Fruit fly (Drosophila melanogaster) whole organism, embryonic: Measurements from ENCODE around the gene Tpr2.

Experiments
- Abd-B ChIP-seq: fragments of 200-800 bp; sonication (Bioruptor generic); optimal IDR thresholded peaks from 2 replicates; lab custom pipeline; 2018; ENCODE audit warnings: missing biosample characterization, mild to moderate bottlenecking, missing genetic modification characterization, moderate library complexity
- CG15073 ChIP-seq: fragments of 200-800 bp; sonication (Bioruptor generic); optimal IDR thresholded peaks from 2 replicates; lab custom pipeline; 2016; ENCODE audit warnings: missing biosample characterization, missing genetic modification characterization
- CG2116 ChIP-seq: fragments of 200-800 bp; sonication (Bioruptor generic); optimal IDR thresholded peaks from 3 replicates; lab custom pipeline; 2018; ENCODE audit warnings: missing biosample characterization, mild to moderate bottlenecking, missing genetic modification characterization
- CG32532 ChIP-seq: fragments of 200-800 bp; sonication (Bioruptor generic); IDR thresholded peaks from 2 replicates; pipeline ENCODE4 v1.3.6; 2022; ENCODE audit warnings: missing biosample characterization, missing genetic modification characterization
- CG7786 ChIP-seq: fragments of 200-800 bp; sonication (Bioruptor generic); optimal IDR thresholded peaks from 2 replicates; lab custom pipeline; 2016; ENCODE audit warnings: missing biosample characterization, missing genetic modification characterization
- D19A ChIP-seq: fragments of 200-800 bp; optimal IDR thresholded peaks from 3 replicates; lab custom pipeline; 2019; ENCODE audit warnings: missing biosample characterization, mild to moderate bottlenecking, missing genetic modification characterization, moderate library complexity
- Myb ChIP-seq: fragments of 200-800 bp; sonication (Bioruptor generic); optimal IDR thresholded peaks from 2 replicates; lab custom pipeline; 2016; ENCODE audit warnings: missing biosample characterization, missing genetic modification characterization
- Opbp ChIP-seq: fragments of 200-800 bp; sonication (Bioruptor generic); IDR thresholded peaks from 3 replicates; pipeline ENCODE4 v1.3.6; 2022; ENCODE audit warnings: missing biosample characterization, missing genetic modification characterization; ENCODE audit not compliant: partially characterized antibody
- Side ChIP-seq: fragments of 200-800 bp; sonication (Bioruptor generic); optimal IDR thresholded peaks from 2 replicates; lab custom pipeline; 2016; ENCODE audit warnings: missing biosample characterization, missing genetic modification characterization
- dmrt99B ChIP-seq: fragments of 200-800 bp; sonication (Bioruptor generic); optimal IDR thresholded peaks from 2 replicates; lab custom pipeline; 2018; ENCODE audit warnings: missing biosample characterization, mild to moderate bottlenecking, missing genetic modification characterization, moderate library complexity
- otp ChIP-seq: fragments of 200-800 bp; sonication (Bioruptor generic); IDR thresholded peaks from 3 replicates; pipeline ENCODE4, ENCODE4 v1.3.6; 2022; ENCODE audit warnings: missing biosample characterization, missing genetic modification characterization
- salm ChIP-seq: fragments of 200-800 bp; sonication (Bioruptor generic); optimal IDR thresholded peaks from 2 replicates; lab custom pipeline; 2018; ENCODE audit warnings: missing biosample characterization, mild to moderate bottlenecking, missing genetic modification characterization
- vfl ChIP-seq: fragments of 200-800 bp; sonication (Bioruptor generic); optimal IDR thresholded peaks from 2 replicates; lab custom pipeline; 2016; ENCODE audit warnings: missing biosample characterization, missing genetic modification characterization

- TF ChIP-seq Side (no peak), vfl (GFP tag; lab: Kevin White, UChicago) (no peak), Abd-B (GFP tag; lab: Kevin White, UChicago) (no peak), CG15073 (GFP tag; lab: Kevin White, UChicago) (no peak), CG2116 (no peak), D19A (tag; lab: Kevin White, UChicago) (no peak), otp (GFP tag; lab: Robert Waterston, UW) (no peak), salm (no peak), Opbp (no peak), Myb (GFP tag; lab: Kevin White, UChicago) (no peak), CG7786 (GFP tag; lab: Kevin White, UChicago) (no peak), dmrt99B (tag; lab: Kevin White, UChicago) (peak; percentile 4), CG32532 (GFP tag; lab: Robert Waterston, UW) (no peak)
Measured at dm6 chr2L:16451858-16452257, 39.5 kb upstream of the Tpr2 start.
